Worm (Caenorhabditis elegans): ENCODE measurements around the gene fkb-4.

The fkb-4 gene

DNA sequence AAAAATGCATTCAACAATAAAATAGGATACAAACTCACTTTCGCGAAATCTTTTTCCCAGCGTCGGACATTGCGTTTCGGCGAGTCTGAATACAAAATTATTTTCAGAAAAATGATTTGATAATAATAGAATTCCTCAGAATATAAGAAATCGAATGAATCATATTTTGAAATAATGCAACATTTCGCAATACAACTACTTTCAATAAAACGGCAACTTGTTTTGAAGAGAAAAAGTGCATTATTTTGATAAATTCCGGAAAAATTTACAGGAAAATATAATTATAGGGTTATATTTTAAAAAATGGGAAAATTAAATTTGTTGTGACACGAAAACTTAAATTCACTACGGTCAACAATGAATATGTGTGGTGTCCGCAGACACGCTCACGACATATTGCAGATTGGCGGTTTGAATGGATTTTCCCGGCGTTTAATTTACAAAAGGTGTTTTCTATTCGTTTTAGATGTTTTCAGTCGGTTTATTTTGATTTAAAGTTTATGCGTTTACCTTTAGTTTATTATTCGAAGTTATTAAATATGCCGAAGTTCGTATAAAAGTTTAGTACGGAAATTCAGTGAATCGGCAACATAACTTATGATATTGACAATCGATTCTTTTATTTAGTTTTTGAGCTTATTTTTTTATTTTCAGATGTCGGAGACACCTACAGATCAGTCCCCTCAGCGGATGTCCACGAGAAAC, 23.5 kb downstream of the fkb-4 start, which contains the start of the genes abcf-1 and scc-3:
abcf-1 (minus strand) TSS at position 85 of the 705 bp plus-strand sequence.
scc-3 (plus strand) TSS at position 655 of the 705 bp plus-strand sequence.
- TF ChIP-seq nhr-76 (tag; optimal IDR thresholded peaks at IDR 0.05) (no peak), pqm-1 (tag; optimal IDR thresholded peaks at IDR 0.05) (peak; percentile 2), ceh-9 (tag; optimal IDR thresholded peaks at IDR 0.05) (no peak), egl-27 (tag; optimal IDR thresholded peaks at IDR 0.05) (no peak), nfya-1 (tag; optimal IDR thresholded peaks at IDR 0.05; ENCODE audit: insufficient read depth) (peak; percentile 78), snpc-4 (tag; optimal IDR thresholded peaks at IDR 0.05) (no peak), lin-15B (tag; optimal IDR thresholded peaks at IDR 0.05) (peak; percentile 22), elt-2 (tag; optimal IDR thresholded peaks at IDR 0.05) (no peak), pha-4 (tag; optimal IDR thresholded peaks at IDR 0.05) (peak; percentile 80), elt-3 (tag; optimal IDR thresholded peaks at IDR 0.05) (no peak), unc-62 (GFP tag; optimal IDR thresholded peaks at IDR 0.05) (no peak), unc-39 (tag; optimal IDR thresholded peaks at IDR 0.05) (no peak)

DNA sequence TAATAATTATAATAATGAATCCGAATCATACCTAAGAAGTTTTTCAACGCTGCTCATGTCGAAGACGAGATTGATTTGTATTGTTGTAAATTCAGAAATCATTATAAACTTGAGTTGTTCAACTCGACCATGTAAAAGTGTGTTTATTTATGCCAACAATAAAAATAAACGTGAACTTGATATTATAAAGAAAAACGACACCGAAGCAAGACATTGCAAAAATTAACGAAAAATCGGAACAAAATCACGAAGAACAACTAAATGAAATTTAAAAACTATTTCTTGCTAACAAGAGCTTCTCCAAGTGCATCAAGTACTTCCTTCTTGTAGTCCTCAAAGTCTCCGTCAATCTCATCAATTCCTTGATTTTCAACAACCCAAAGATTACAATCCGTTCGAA, 26.0 kb downstream of the fkb-4 start, which contains the start of gene F18E2.15:
F18E2.15 (minus strand) TSS at position 101 of the 400 bp plus-strand sequence.
- TF ChIP-seq unc-62 (GFP tag; optimal IDR thresholded peaks at IDR 0.05) (no peak), snpc-4 (tag; optimal IDR thresholded peaks at IDR 0.05) (no peak), lin-15B (tag; optimal IDR thresholded peaks at IDR 0.05) (no peak), lin-39 (tag; optimal IDR thresholded peaks at IDR 0.05) (no peak), egl-5 (tag; optimal IDR thresholded peaks at IDR 0.05) (no peak), egl-27 (tag; optimal IDR thresholded peaks at IDR 0.05) (no peak), pha-4 (tag; optimal IDR thresholded peaks at IDR 0.05) (no peak), zag-1 (tag; optimal IDR thresholded peaks at IDR 0.05) (no peak), mml-1 (tag; optimal IDR thresholded peaks at IDR 0.05) (no peak), ztf-11 (tag; optimal IDR thresholded peaks at IDR 0.05) (no peak), daf-12 (tag; optimal IDR thresholded peaks at IDR 0.05) (no peak), fkh-10 (GFP tag; optimal IDR thresholded peaks at IDR 0.05) (no peak), eor-1 (tag; optimal IDR thresholded peaks at IDR 0.05) (no peak), nhr-67 (tag; optimal IDR thresholded peaks at IDR 0.05) (no peak), nhr-25 (tag; optimal IDR thresholded peaks at IDR 0.05) (no peak), ceh-9 (tag; optimal IDR thresholded peaks at IDR 0.05) (no peak), lsy-12 (tag; optimal IDR thresholded peaks at IDR 0.05) (no peak), nhr-76 (tag; optimal IDR thresholded peaks at IDR 0.05) (no peak)

DNA sequence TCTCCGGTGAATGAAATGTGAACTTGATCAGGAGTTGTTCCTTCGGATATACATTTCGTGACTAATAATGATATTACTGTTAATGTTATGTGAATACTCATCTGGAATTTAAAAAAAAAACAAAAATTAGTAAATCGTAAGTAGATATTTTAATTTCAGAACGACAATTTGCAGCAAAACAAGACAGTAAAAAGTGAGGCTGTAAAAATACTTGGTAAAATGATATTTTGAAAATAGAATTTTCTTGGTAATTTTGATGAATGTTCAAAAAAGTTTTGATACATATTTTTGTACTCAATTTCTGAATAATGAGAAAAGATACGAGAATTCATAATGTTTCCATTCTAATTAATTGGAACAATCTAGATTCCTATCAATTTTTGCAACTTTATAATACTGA, 27.3 kb downstream of the fkb-4 start, which contains the start of gene papl-1:
papl-1 (minus strand) TSS at position 101 of the 400 bp plus-strand sequence.
- TF ChIP-seq elt-1 (tag; optimal IDR thresholded peaks at IDR 0.05) (no peak), fkh-10 (GFP tag; optimal IDR thresholded peaks at IDR 0.05) (no peak), unc-62 (GFP tag; optimal IDR thresholded peaks at IDR 0.05) (no peak), mdl-1 (tag; optimal IDR thresholded peaks at IDR 0.05) (no peak), snpc-4 (tag; optimal IDR thresholded peaks at IDR 0.05) (no peak), egl-5 (tag; optimal IDR thresholded peaks at IDR 0.05) (no peak), unc-39 (tag; optimal IDR thresholded peaks at IDR 0.05) (no peak), lsy-12 (tag; optimal IDR thresholded peaks at IDR 0.05) (no peak), ceh-9 (tag; optimal IDR thresholded peaks at IDR 0.05) (no peak), nhr-43 (tag; optimal IDR thresholded peaks at IDR 0.05; ENCODE audit: poor library complexity, severe bottlenecking) (no peak), nhr-28 (tag; optimal IDR thresholded peaks at IDR 0.05) (no peak)

DNA sequence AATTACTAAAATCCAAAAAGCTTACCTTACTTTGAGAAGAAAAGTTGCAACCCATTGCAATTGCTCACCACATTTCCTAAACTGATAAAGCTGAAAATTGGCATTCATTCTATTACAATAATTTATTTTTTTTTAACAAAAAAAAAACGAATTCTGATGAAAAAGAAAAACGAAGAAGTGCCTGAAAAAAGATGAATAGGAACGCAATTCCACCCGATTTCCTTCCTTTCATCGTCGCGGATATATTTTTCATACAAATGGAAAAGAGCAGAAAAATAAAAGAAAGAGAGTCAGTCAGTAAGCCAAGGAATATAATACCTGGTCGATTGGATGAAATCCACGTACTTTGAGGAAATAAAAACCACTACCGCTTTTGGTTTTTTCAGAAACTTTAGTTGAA, 32.1 kb downstream of the fkb-4 start, which contains the start of gene gpa-13:
gpa-13 (minus strand) TSS at position 101 of the 400 bp plus-strand sequence.
- TF ChIP-seq nfya-1 (tag; optimal IDR thresholded peaks at IDR 0.05; ENCODE audit: insufficient read depth) = no peak

DNA sequence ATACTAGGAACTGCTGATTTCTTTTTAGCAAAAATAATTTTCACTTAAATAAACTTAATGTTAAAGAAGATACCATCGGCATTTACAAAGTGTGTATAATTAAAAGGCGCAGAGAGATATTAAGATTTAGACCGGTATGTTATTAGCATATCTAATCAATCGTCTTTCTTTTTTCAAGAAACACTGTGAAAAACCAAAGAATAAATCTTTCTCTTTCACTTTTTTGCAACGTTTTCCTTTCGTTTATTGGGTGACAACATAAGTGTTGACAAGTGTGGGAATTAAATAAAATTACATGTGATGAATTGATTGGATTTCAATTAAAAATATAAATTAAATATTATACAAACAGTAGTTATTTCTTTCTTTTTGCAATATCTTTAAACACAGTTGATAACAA, 34.5 kb downstream of the fkb-4 start, which contains the start of gene C15C8.8:
C15C8.8 (minus strand) TSS at position 101 of the 400 bp plus-strand sequence.
- no peak for TF ChIP-seq nhr-43 (tag; optimal IDR thresholded peaks at IDR 0.05; ENCODE audit: poor library complexity, severe bottlenecking)
- no peak for TF ChIP-seq lin-39 (tag; optimal IDR thresholded peaks at IDR 0.05)
- no peak for TF ChIP-seq hmg-11 (tag; optimal IDR thresholded peaks at IDR 0.05)
- TF ChIP-seq eor-1 (tag; optimal IDR thresholded peaks at IDR 0.05) = no peak
- no peak for TF ChIP-seq elt-1 (tag; optimal IDR thresholded peaks at IDR 0.05)
- TF ChIP-seq elt-3 (tag; optimal IDR thresholded peaks at IDR 0.05) = no peak
- TF ChIP-seq fkh-2 (tag; optimal IDR thresholded peaks at IDR 0.05) = no peak
- no peak for TF ChIP-seq mml-1 (tag; optimal IDR thresholded peaks at IDR 0.05)
- TF ChIP-seq egl-5 (tag; optimal IDR thresholded peaks at IDR 0.05) = no peak
- TF ChIP-seq nhr-23 (tag; optimal IDR thresholded peaks at IDR 0.05) = no peak
- TF ChIP-seq ceh-16 (tag; optimal IDR thresholded peaks at IDR 0.05) = no peak
- TF ChIP-seq zag-1 (tag; optimal IDR thresholded peaks at IDR 0.05) = no peak

All from whole organism, L3 larva.